Fruit fly (Drosophila melanogaster) whole organism, embryonic: Measurements from ENCODE around the gene Tyler.

Experiments
- Abd-B ChIP-seq: fragments of 200-800 bp; sonication (Bioruptor generic); optimal IDR thresholded peaks from 2 replicates; lab custom pipeline; 2018; ENCODE audit warnings: missing biosample characterization, mild to moderate bottlenecking, missing genetic modification characterization, moderate library complexity
- BEAF-32 ChIP-seq: fragments of 200-800 bp; sonication (Bioruptor generic); optimal IDR thresholded peaks from 3 replicates; lab custom pipeline; 2017; ENCODE audit warnings: missing biosample characterization, missing genetic modification characterization, mild to moderate bottlenecking, moderate library complexity, missing genetic modification reagents
- CG12391 ChIP-seq: fragments of 200-800 bp; sonication (Bioruptor generic); optimal IDR thresholded peaks from 3 replicates; lab custom pipeline; 2018; ENCODE audit warnings: missing biosample characterization, mild to moderate bottlenecking, missing genetic modification characterization, moderate library complexity
- CG13287 ChIP-seq: fragments of 200-800 bp; sonication (Bioruptor generic); IDR thresholded peaks from 2 replicates; pipeline ENCODE4 v1.3.6; 2022; ENCODE audit warnings: missing biosample characterization, missing genetic modification characterization; ENCODE audit not compliant: partially characterized antibody
- CG13775 ChIP-seq: fragments of 200-800 bp; sonication (Bioruptor generic); optimal IDR thresholded peaks from 3 replicates; lab custom pipeline; 2017; ENCODE audit warnings: missing biosample characterization, mild to moderate bottlenecking, missing genetic modification characterization
- CG16813 ChIP-seq: fragments of 200-800 bp; sonication (Bioruptor generic); IDR thresholded peaks from 3 replicates; pipeline ENCODE4 v1.3.6; 2022; ENCODE audit warnings: missing biosample characterization, missing genetic modification characterization; ENCODE audit not compliant: partially characterized antibody
- CG17361 ChIP-seq: fragments of 200-800 bp; sonication (Bioruptor generic); IDR thresholded peaks from 3 replicates; pipeline ENCODE4 v1.3.6; 2022; ENCODE audit warnings: missing biosample characterization, missing genetic modification characterization
- CG18476 ChIP-seq: fragments of 200-800 bp; sonication (Bioruptor generic); optimal IDR thresholded peaks from 2 replicates; lab custom pipeline; 2016; ENCODE audit warnings: missing biosample characterization, mild to moderate bottlenecking, missing genetic modification characterization
- CG2120 ChIP-seq: fragments of 200-800 bp; sonication (Bioruptor generic); optimal IDR thresholded peaks from 3 replicates; lab custom pipeline; 2016; ENCODE audit warnings: missing biosample characterization, missing genetic modification characterization
- CG2129 ChIP-seq: fragments of 200-800 bp; sonication (Bioruptor generic); IDR thresholded peaks from 2 replicates; pipeline ENCODE4 v1.3.6; 2022; ENCODE audit warnings: missing biosample characterization, missing genetic modification characterization; ENCODE audit not compliant: partially characterized antibody
- CG33557 ChIP-seq: fragments of 200-800 bp; sonication (Bioruptor generic); optimal IDR thresholded peaks from 2 replicates; lab custom pipeline; 2019; ENCODE audit warnings: missing biosample characterization, mild to moderate bottlenecking, missing genetic modification characterization, moderate library complexity
- CG34224 ChIP-seq: fragments of 200-800 bp; sonication (Bioruptor generic); IDR thresholded peaks from 3 replicates; pipeline ENCODE4 v1.3.6; 2022; ENCODE audit warnings: missing biosample characterization, missing genetic modification characterization; ENCODE audit not compliant: partially characterized antibody
- CG3847 ChIP-seq: fragments of 200-800 bp; sonication (Bioruptor generic); IDR thresholded peaks from 2 replicates; pipeline ENCODE4 v1.3.6; 2022; ENCODE audit warnings: missing biosample characterization, missing genetic modification characterization
- CG3995 ChIP-seq: fragments of 200-800 bp; sonication (Bioruptor generic); optimal IDR thresholded peaks from 3 replicates; lab custom pipeline; 2016; ENCODE audit warnings: missing biosample characterization, missing genetic modification characterization
- CG9797 ChIP-seq: fragments of 200-800 bp; sonication (Bioruptor generic); optimal IDR thresholded peaks from 3 replicates; lab custom pipeline; 2018; ENCODE audit warnings: missing biosample characterization, mild to moderate bottlenecking, missing genetic modification characterization
- Dll ChIP-seq: fragments of 200-800 bp; sonication (Bioruptor generic); IDR thresholded peaks from 4 replicates; pipeline ENCODE4 v1.3.6; 2022; ENCODE audit warnings: missing biosample characterization, missing genetic modification characterization; ENCODE audit not compliant: partially characterized antibody
- Doc3 ChIP-seq: fragments of 200-800 bp; sonication (Bioruptor generic); IDR thresholded peaks from 3 replicates; pipeline ENCODE4 v1.3.6; 2022; ENCODE audit warnings: missing biosample characterization, missing genetic modification characterization; ENCODE audit not compliant: partially characterized antibody
- Dref ChIP-seq: fragments of 200-800 bp; sonication (Bioruptor generic); IDR thresholded peaks from 2 replicates; pipeline ENCODE4 v1.3.6; 2022; ENCODE audit warnings: missing biosample characterization, missing genetic modification characterization
- Ets65A ChIP-seq: fragments of 200-800 bp; sonication (Bioruptor generic); peaks from one replicate; lab custom pipeline; 2016; ENCODE audit warnings: missing biosample characterization, missing genetic modification characterization
- HLH4C ChIP-seq: fragments of 200-800 bp; sonication (Bioruptor generic); IDR thresholded peaks from 3 replicates; pipeline ENCODE4 v1.3.6; 2022; ENCODE audit warnings: missing biosample characterization, missing genetic modification characterization; ENCODE audit not compliant: partially characterized antibody
- Hr78 ChIP-seq, 2 experiments: fragments of 200-800 bp in 1 of 2; fragments of >200 bp in 1 of 2; sonication (Bioruptor generic) in 1 of 2; optimal IDR thresholded peaks; 2 replicates each; lab custom pipeline; 2017 to 2019; ENCODE audit warnings: missing biosample characterization in 2 of 2, missing genetic modification characterization in 2 of 2, mild to moderate bottlenecking in 1 of 2, moderate library complexity in 1 of 2
- MBD-R2 ChIP-seq: fragments of 200-800 bp; sonication (Bioruptor generic); IDR thresholded peaks from 2 replicates; pipeline ENCODE4 v1.3.6; 2022; ENCODE audit warnings: missing biosample characterization, missing genetic modification characterization
- Opbp ChIP-seq: fragments of 200-800 bp; sonication (Bioruptor generic); IDR thresholded peaks from 3 replicates; pipeline ENCODE4 v1.3.6; 2022; ENCODE audit warnings: missing biosample characterization, missing genetic modification characterization; ENCODE audit not compliant: partially characterized antibody
- Side ChIP-seq: fragments of 200-800 bp; sonication (Bioruptor generic); optimal IDR thresholded peaks from 2 replicates; lab custom pipeline; 2016; ENCODE audit warnings: missing biosample characterization, missing genetic modification characterization
- Sin3A ChIP-seq: fragments of >200 bp; optimal IDR thresholded peaks from 2 replicates; lab custom pipeline; 2018
- Sry-δ ChIP-seq: fragments of 200-800 bp; sonication (Bioruptor generic); optimal IDR thresholded peaks from 2 replicates; lab custom pipeline; 2016; ENCODE audit warnings: missing biosample characterization, missing genetic modification characterization
- Xrp1 ChIP-seq: fragments of 200-800 bp; sonication (Bioruptor generic); IDR thresholded peaks from 2 replicates; pipeline ENCODE4 v1.3.6; 2022; ENCODE audit warnings: missing biosample characterization, missing genetic modification characterization
- ato ChIP-seq: fragments of 200-800 bp; sonication (Bioruptor generic); IDR thresholded peaks from 2 replicates; pipeline ENCODE4 v1.3.6; 2022; ENCODE audit warnings: missing biosample characterization, missing genetic modification characterization; ENCODE audit not compliant: partially characterized antibody
- bbx ChIP-seq: fragments of 200-800 bp; sonication (Bioruptor generic); IDR thresholded peaks from 2 replicates; pipeline ENCODE4 v1.3.6; 2022; ENCODE audit warnings: missing biosample characterization, missing genetic modification characterization; ENCODE audit not compliant: partially characterized antibody
- cas ChIP-seq: fragments of 200-800 bp; sonication (Bioruptor generic); IDR thresholded peaks from 2 replicates; pipeline ENCODE4 v1.3.6; 2022; ENCODE audit warnings: missing biosample characterization, missing genetic modification characterization
- chinmo ChIP-seq: fragments of 200-800 bp; sonication (Bioruptor generic); IDR thresholded peaks from 4 replicates; pipeline ENCODE4 v1.3.6; 2022; ENCODE audit warnings: missing biosample characterization, missing genetic modification characterization; ENCODE audit not compliant: partially characterized antibody
- crp ChIP-seq, 2 experiments: fragments of 200-800 bp; sonication (Bioruptor generic); optimal IDR thresholded peaks; 2 replicates in 1 of 2; 3 replicates in 1 of 2; lab custom pipeline; 2017; ENCODE audit warnings: missing biosample characterization in 2 of 2, missing genetic modification characterization in 2 of 2, mild to moderate bottlenecking in 1 of 2, moderate library complexity in 1 of 2
- gfzf ChIP-seq: fragments of 200-800 bp; sonication (Bioruptor generic); optimal IDR thresholded peaks from 2 replicates; lab custom pipeline; 2016; ENCODE audit warnings: missing biosample characterization, mild to moderate bottlenecking, missing genetic modification characterization, moderate library complexity
- ham ChIP-seq: fragments of 200-800 bp; sonication (Bioruptor generic); IDR thresholded peaks from 2 replicates; pipeline ENCODE4 v1.3.6; 2022; ENCODE audit warnings: missing biosample characterization, missing genetic modification characterization
- hb ChIP-seq: fragments of 200-800 bp; sonication (Bioruptor generic); IDR thresholded peaks from 3 replicates; pipeline ENCODE4 v1.3.6; 2022; ENCODE audit warnings: missing biosample characterization, missing genetic modification characterization; ENCODE audit not compliant: partially characterized antibody
- hbn ChIP-seq: fragments of 200-800 bp; sonication (Bioruptor generic); IDR thresholded peaks from 2 replicates; pipeline ENCODE4 v1.3.6; 2022; ENCODE audit warnings: missing biosample characterization, missing genetic modification characterization; ENCODE audit not compliant: partially characterized antibody
- knrl ChIP-seq: fragments of 200-800 bp; sonication (Bioruptor generic); IDR thresholded peaks from 3 replicates; pipeline ENCODE4 v1.3.6; 2022; ENCODE audit warnings: missing biosample characterization, missing genetic modification characterization; ENCODE audit not compliant: partially characterized antibody
- nmo ChIP-seq: fragments of 200-800 bp; sonication (Bioruptor generic); optimal IDR thresholded peaks from 2 replicates; lab custom pipeline; 2018; ENCODE audit warnings: missing biosample characterization, mild to moderate bottlenecking, missing genetic modification characterization, moderate library complexity
- phol ChIP-seq: fragments of 200-800 bp; sonication (Bioruptor generic); optimal IDR thresholded peaks from 3 replicates; lab custom pipeline; 2018; ENCODE audit warnings: missing biosample characterization, mild to moderate bottlenecking, missing genetic modification characterization, moderate library complexity
- pros ChIP-seq: fragments of 200-800 bp; sonication (Bioruptor generic); optimal IDR thresholded peaks from 3 replicates; lab custom pipeline; 2019; ENCODE audit warnings: missing biosample characterization, mild to moderate bottlenecking, missing genetic modification characterization, moderate library complexity
- pzg ChIP-seq: fragments of 200-800 bp; sonication (Bioruptor generic); optimal IDR thresholded peaks from 3 replicates; lab custom pipeline; 2018; ENCODE audit warnings: missing biosample characterization, mild to moderate bottlenecking, missing genetic modification characterization, moderate library complexity
- sens ChIP-seq: fragments of 200-800 bp; sonication (Bioruptor generic); peaks from one replicate; lab custom pipeline; 2016; ENCODE audit warnings: missing biosample characterization, missing genetic modification characterization
- sisA ChIP-seq: fragments of 200-800 bp; sonication (Bioruptor generic); IDR thresholded peaks from 2 replicates; pipeline ENCODE4 v1.3.6; 2022; ENCODE audit warnings: missing biosample characterization, missing genetic modification characterization
- stwl ChIP-seq: fragments of 200-800 bp; sonication (Bioruptor generic); optimal IDR thresholded peaks from 3 replicates; lab custom pipeline; 2018; ENCODE audit warnings: missing biosample characterization, mild to moderate bottlenecking, missing genetic modification characterization, moderate library complexity
- tna ChIP-seq: fragments of 200-800 bp; sonication (Bioruptor generic); IDR thresholded peaks from 2 replicates; pipeline ENCODE4 v1.3.6; 2022; ENCODE audit warnings: missing biosample characterization, missing genetic modification characterization; ENCODE audit not compliant: partially characterized antibody
- trem ChIP-seq: fragments of 200-800 bp; optimal IDR thresholded peaks from 3 replicates; lab custom pipeline; 2019; ENCODE audit warnings: missing biosample characterization, mild to moderate bottlenecking, missing genetic modification characterization, moderate library complexity
- vnd ChIP-seq: fragments of 200-800 bp; sonication (Bioruptor generic); IDR thresholded peaks from 3 replicates; pipeline ENCODE4 v1.3.6; 2022; ENCODE audit warnings: missing biosample characterization, missing genetic modification characterization; ENCODE audit not compliant: partially characterized antibody

The Tyler gene

DNA sequence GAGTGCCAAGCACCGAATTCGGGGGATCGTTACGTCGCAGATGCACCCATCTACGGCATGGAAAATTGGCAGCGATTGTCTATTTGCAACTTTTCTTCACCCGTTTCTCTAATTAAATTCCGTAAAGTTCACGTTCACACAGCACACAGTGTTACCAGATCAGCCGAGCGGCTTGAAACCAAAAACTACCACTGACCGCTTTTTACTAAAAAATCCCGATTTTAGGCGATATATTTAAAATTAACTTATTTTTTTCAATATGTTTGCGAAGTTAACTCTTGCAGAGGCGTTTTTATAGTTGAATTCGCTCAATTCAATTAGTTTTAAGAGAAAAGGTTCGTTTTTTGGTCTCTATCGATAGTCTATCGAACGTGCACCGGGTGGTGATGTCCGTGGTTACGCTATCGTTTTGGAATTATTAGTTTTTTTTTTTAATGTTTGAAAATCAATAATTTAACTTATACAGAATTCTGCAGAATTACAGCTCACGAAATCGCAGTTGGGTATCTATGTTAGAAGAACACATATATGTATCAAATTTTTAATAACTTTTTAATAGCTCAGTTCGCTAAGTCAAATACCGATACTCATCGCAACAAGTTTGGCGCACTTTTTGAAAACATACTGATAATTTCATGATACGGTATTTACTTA lies 31.6 kb upstream of the Tyler start, which contains the start of gene Tao:
Gene Tao (minus strand): TSS at position 153 of the 654 bp plus-strand sequence.
- TF ChIP-seq hbn (GFP tag; lab: Robert Waterston, UW) (peak; percentile 70), Sin3A (lab: Kevin White, UChicago) (peak; percentile 70), bbx (GFP tag; lab: Robert Waterston, UW) (peak; percentile 69), Sry-δ (GFP tag; lab: Kevin White, UChicago) (peak; percentile 80), sisA (GFP tag; lab: Robert Waterston, UW) (no peak), Doc3 (GFP tag; lab: Robert Waterston, UW) (peak; percentile 76), phol (tag; lab: Kevin White, UChicago) (peak; percentile 44), CG34224 (GFP tag; lab: Robert Waterston, UW) (peak; percentile 82), ham (no peak), sens (peak; percentile 66), pros (GFP tag; lab: Kevin White, UChicago) (no peak), knrl (peak; percentile 90), Dll (GFP tag; lab: Robert Waterston, UW) (peak; percentile 91), Dref (peak; percentile 55), pzg (GFP tag; lab: Kevin White, UChicago) (peak; percentile 41), vnd (GFP tag; lab: Robert Waterston, UW) (peak; percentile 89), CG33557 (GFP tag; lab: Kevin White, UChicago) (no peak), CG13775 (GFP tag; lab: Kevin White, UChicago) (peak; percentile 17), tna (peak; percentile 52; the same call in 1 of the 2 replicates), CG12391 (tag; lab: Kevin White, UChicago) (peak; percentile 41), CG18476 (peak; percentile 16), CG17361 (GFP tag; lab: Robert Waterston, UW) (peak; percentile 40; the same call in 1 of the 3 replicates), Xrp1 (GFP tag; lab: Robert Waterston, UW) (no peak), ato (GFP tag; lab: Robert Waterston, UW) (peak; percentile 42), CG3847 (GFP tag; lab: Robert Waterston, UW) (0 out of 2 replicates have a peak, but pooled peaks have one; percentile 19), BEAF-32 (peak; percentile 90), hb (GFP tag; lab: Robert Waterston, UW) (peak; percentile 86), CG13287 (GFP tag; lab: Robert Waterston, UW) (peak; percentile 83), Side (GFP tag; lab: Kevin White, UChicago) (no peak), CG16813 (peak; percentile 89), Hr78 (GFP tag; optimal IDR thresholded peaks at IDR 0.05; lab: Kevin White, UChicago) (no peak), HLH4C (GFP tag; lab: Robert Waterston, UW) (peak; percentile 83), MBD-R2 (GFP tag; lab: Robert Waterston, UW) (peak; percentile 17; the same call in 1 of the 2 replicates), gfzf (GFP tag; lab: Kevin White, UChicago) (peak; percentile 78), CG9797 (peak; percentile 72), Abd-B (GFP tag; lab: Kevin White, UChicago) (peak; percentile 13), Ets65A (GFP tag; lab: Kevin White, UChicago) (peak; percentile 75), trem (peak; percentile 12), CG2129 (GFP tag; lab: Robert Waterston, UW) (peak; percentile 68), Opbp (GFP tag; lab: Robert Waterston, UW) (peak; percentile 53; the same call in 1 of the 3 replicates), CG2120 (GFP tag; lab: Kevin White, UChicago) (peak; percentile 11), nmo (GFP tag; lab: Kevin White, UChicago) (peak; percentile 43), crp (GFP tag; optimal IDR thresholded peaks at IDR 0.05; lab: Kevin White, UChicago) (no peak), CG3995 (GFP tag; lab: Kevin White, UChicago) (peak; percentile 78), cas (GFP tag; lab: Robert Waterston, UW) (no peak), stwl (tag; lab: Kevin White, UChicago) (no peak), chinmo (GFP tag; lab: Robert Waterston, UW) (0 out of 4 replicates have a peak, but pooled peaks have one; percentile 24)
